Fruit fly (Drosophila melanogaster) whole organism, prepupa: ENCODE data around the gene sle.
A peak's percentile ranks its signal among the peaks of the same experiment; 100 is the strongest.

ENCODE experiments used
- Blimp-1 ChIP-seq: fragments of 200-800 bp; sonication (Bioruptor generic); optimal IDR thresholded peaks from 3 replicates; lab custom pipeline; 2017; ENCODE audit warnings: missing biosample characterization, missing genetic modification characterization, mild to moderate bottlenecking, moderate library complexity, missing genetic modification reagents
- CG10669 ChIP-seq: fragments of 200-800 bp; sonication (Bioruptor generic); optimal IDR thresholded peaks from 3 replicates; lab custom pipeline; 2018; ENCODE audit warnings: missing biosample characterization, mild to moderate bottlenecking, missing genetic modification characterization, moderate library complexity
- CG11762 ChIP-seq: fragments of 200-800 bp; sonication (Bioruptor generic); optimal IDR thresholded peaks from 3 replicates; lab custom pipeline; 2016; ENCODE audit warnings: missing biosample characterization, missing genetic modification characterization; ENCODE audit not compliant: insufficient read depth
- CG11902 ChIP-seq: fragments of 200-800 bp; sonication (Bioruptor generic); optimal IDR thresholded peaks from 3 replicates; lab custom pipeline; 2016; ENCODE audit warnings: missing biosample characterization, missing genetic modification characterization
- CG15336 ChIP-seq: fragments of 200-800 bp; sonication (Bioruptor generic); IDR thresholded peaks from 2 replicates; pipeline ENCODE4 v1.3.6; 2022; ENCODE audit warnings: missing biosample characterization, missing genetic modification characterization
- CG1621 ChIP-seq: fragments of 200-800 bp; sonication (Bioruptor generic); optimal IDR thresholded peaks from 3 replicates; lab custom pipeline; 2018; ENCODE audit warnings: missing biosample characterization, mild to moderate bottlenecking, missing genetic modification characterization
- CG3032 ChIP-seq: fragments of 200-800 bp; optimal IDR thresholded peaks from 2 replicates; lab custom pipeline; 2019; ENCODE audit warnings: missing biosample characterization, mild to moderate bottlenecking, missing genetic modification characterization, moderate library complexity
- CG31627 ChIP-seq: fragments of 200-800 bp; sonication (Bioruptor generic); optimal IDR thresholded peaks from 3 replicates; lab custom pipeline; 2016; ENCODE audit warnings: missing biosample characterization, missing genetic modification characterization
- CG32006 ChIP-seq: fragments of 200-800 bp; sonication (Bioruptor generic); optimal IDR thresholded peaks from 3 replicates; lab custom pipeline; 2017; ENCODE audit warnings: missing biosample characterization, mild to moderate bottlenecking, missing genetic modification characterization
- CG34406 ChIP-seq: fragments of 200-800 bp; sonication (Bioruptor generic); optimal IDR thresholded peaks from 3 replicates; lab custom pipeline; 2016; ENCODE audit warnings: missing biosample characterization, missing genetic modification characterization
- CG3919 ChIP-seq: fragments of 200-800 bp; sonication (Bioruptor generic); optimal IDR thresholded peaks from 3 replicates; lab custom pipeline; 2016; ENCODE audit warnings: missing biosample characterization, missing genetic modification characterization
- CG4318 ChIP-seq: fragments of 200-800 bp; sonication (Bioruptor generic); optimal IDR thresholded peaks from 3 replicates; lab custom pipeline; 2017; ENCODE audit warnings: missing biosample characterization, mild to moderate bottlenecking, missing genetic modification characterization
- CG6163 ChIP-seq: fragments of 200-800 bp; sonication (Bioruptor generic); IDR thresholded peaks from 3 replicates; pipeline ENCODE4 v1.3.6; 2022; ENCODE audit warnings: missing biosample characterization, missing genetic modification characterization
- CG6276 ChIP-seq: fragments of 200-800 bp; sonication (Bioruptor generic); optimal IDR thresholded peaks from 2 replicates; lab custom pipeline; 2017; ENCODE audit warnings: missing biosample characterization, mild to moderate bottlenecking, missing genetic modification characterization
- CG6792 ChIP-seq: fragments of 200-800 bp; sonication (Bioruptor generic); optimal IDR thresholded peaks from 3 replicates; lab custom pipeline; 2016; ENCODE audit warnings: missing biosample characterization, missing genetic modification characterization
- CG6808 ChIP-seq: fragments of 200-800 bp; sonication (Bioruptor generic); optimal IDR thresholded peaks from 3 replicates; lab custom pipeline; 2017; ENCODE audit warnings: missing biosample characterization, missing genetic modification characterization, mild to moderate bottlenecking, moderate library complexity, missing genetic modification reagents
- CG7368 ChIP-seq: fragments of 200-800 bp; sonication (Bioruptor generic); optimal IDR thresholded peaks from 3 replicates; lab custom pipeline; 2016; ENCODE audit warnings: missing biosample characterization, missing genetic modification characterization
- CG8319 ChIP-seq: fragments of 200-800 bp; sonication (Bioruptor generic); optimal IDR thresholded peaks from 3 replicates; lab custom pipeline; 2016; ENCODE audit warnings: missing biosample characterization, missing genetic modification characterization
- CG8632 ChIP-seq: fragments of 200-800 bp; sonication (Bioruptor generic); optimal IDR thresholded peaks from 3 replicates; lab custom pipeline; 2016; ENCODE audit warnings: missing biosample characterization, missing genetic modification characterization
- CG9139 ChIP-seq: fragments of 200-800 bp; sonication (Bioruptor generic); optimal IDR thresholded peaks from 3 replicates; lab custom pipeline; 2017; ENCODE audit warnings: missing biosample characterization, mild to moderate bottlenecking, missing genetic modification characterization
- Eip75B ChIP-seq: fragments of 200-800 bp; sonication (Bioruptor generic); optimal IDR thresholded peaks from 3 replicates; lab custom pipeline; 2016; ENCODE audit warnings: missing biosample characterization, missing genetic modification characterization
- Eip93F ChIP-seq: fragments of 200-800 bp; sonication (Bioruptor generic); optimal IDR thresholded peaks from 2 replicates; lab custom pipeline; 2016; ENCODE audit warnings: missing biosample characterization, mild to moderate bottlenecking, missing genetic modification characterization
- Ets21C ChIP-seq: fragments of 200-800 bp; sonication (Bioruptor generic); optimal IDR thresholded peaks from 3 replicates; lab custom pipeline; 2016; ENCODE audit warnings: missing biosample characterization, missing genetic modification characterization
- Gug ChIP-seq: fragments of 200-800 bp; sonication (Bioruptor generic); IDR thresholded peaks from 2 replicates; pipeline ENCODE4 v1.3.6; 2022; ENCODE audit warnings: missing biosample characterization, missing genetic modification characterization
- Hr39 ChIP-seq: fragments of 200-800 bp; sonication (Bioruptor generic); optimal IDR thresholded peaks from 2 replicates; lab custom pipeline; 2016; ENCODE audit warnings: missing biosample characterization, missing genetic modification characterization
- Hr4 ChIP-seq: fragments of 200-800 bp; sonication (Bioruptor generic); optimal IDR thresholded peaks from 3 replicates; lab custom pipeline; 2016; ENCODE audit warnings: missing biosample characterization, missing genetic modification characterization
- Lpt ChIP-seq: fragments of 200-800 bp; sonication (Bioruptor generic); optimal IDR thresholded peaks from 3 replicates; lab custom pipeline; 2016; ENCODE audit warnings: missing biosample characterization, missing genetic modification characterization
- Met ChIP-seq: fragments of 200-800 bp; sonication (Bioruptor generic); optimal IDR thresholded peaks from 3 replicates; lab custom pipeline; 2016; ENCODE audit warnings: missing biosample characterization, missing genetic modification characterization
- OdsH ChIP-seq: fragments of 200-800 bp; sonication (Bioruptor generic); optimal IDR thresholded peaks from 3 replicates; lab custom pipeline; 2016; ENCODE audit warnings: missing biosample characterization, missing genetic modification characterization
- Smox ChIP-seq: fragments of 200-800 bp; sonication (Bioruptor generic); optimal IDR thresholded peaks from 3 replicates; lab custom pipeline; 2016; ENCODE audit warnings: missing biosample characterization, missing genetic modification characterization
- Sox102F ChIP-seq: fragments of 200-800 bp; sonication (Bioruptor generic); optimal IDR thresholded peaks from 2 replicates; lab custom pipeline; 2016; ENCODE audit warnings: missing biosample characterization, mild to moderate bottlenecking, missing genetic modification characterization
- Sox14 ChIP-seq: fragments of 200-800 bp; sonication (Bioruptor generic); optimal IDR thresholded peaks from 3 replicates; lab custom pipeline; 2016; ENCODE audit warnings: missing biosample characterization, missing genetic modification characterization
- Sox15 ChIP-seq: fragments of 200-800 bp; sonication (Bioruptor generic); optimal IDR thresholded peaks from 3 replicates; lab custom pipeline; 2016; ENCODE audit warnings: missing biosample characterization, missing genetic modification characterization
- achi ChIP-seq: fragments of 200-800 bp; sonication (Bioruptor generic); optimal IDR thresholded peaks from 3 replicates; lab custom pipeline; 2016; ENCODE audit warnings: missing biosample characterization, missing genetic modification characterization
- acj6 ChIP-seq: fragments of 200-800 bp; sonication (Bioruptor generic); optimal IDR thresholded peaks from 3 replicates; lab custom pipeline; 2016; ENCODE audit warnings: missing biosample characterization, missing genetic modification characterization
- cyc ChIP-seq: fragments of 200-800 bp; sonication (Bioruptor generic); optimal IDR thresholded peaks from 3 replicates; lab custom pipeline; 2016; ENCODE audit warnings: missing biosample characterization, missing genetic modification characterization
- dac ChIP-seq: fragments of 200-800 bp; sonication (Bioruptor generic); optimal IDR thresholded peaks from 2 replicates; lab custom pipeline; 2017; ENCODE audit warnings: missing biosample characterization, mild to moderate bottlenecking, missing genetic modification characterization
- eg ChIP-seq: fragments of 200-800 bp; sonication (Bioruptor generic); IDR thresholded peaks from 3 replicates; pipeline ENCODE4 v1.3.6; 2022; ENCODE audit warnings: missing biosample characterization, missing genetic modification characterization
- esn ChIP-seq: fragments of 200-800 bp; sonication (Bioruptor generic); optimal IDR thresholded peaks from 2 replicates; lab custom pipeline; 2016; ENCODE audit warnings: missing biosample characterization, mild to moderate bottlenecking, missing genetic modification characterization, moderate library complexity
- fkh ChIP-seq: fragments of 200-800 bp; sonication (Bioruptor generic); optimal IDR thresholded peaks from 3 replicates; lab custom pipeline; 2017; ENCODE audit warnings: missing biosample characterization, mild to moderate bottlenecking, missing genetic modification characterization, moderate library complexity
- lz ChIP-seq: fragments of 200-800 bp; sonication (Bioruptor generic); optimal IDR thresholded peaks from 3 replicates; lab custom pipeline; 2016; ENCODE audit warnings: missing biosample characterization, missing genetic modification characterization
- net ChIP-seq: fragments of 200-800 bp; sonication (Bioruptor generic); optimal IDR thresholded peaks from 3 replicates; lab custom pipeline; 2016; ENCODE audit warnings: missing biosample characterization, missing genetic modification characterization
- pdm3 ChIP-seq: fragments of 200-800 bp; sonication (Bioruptor generic); optimal IDR thresholded peaks from 3 replicates; lab custom pipeline; 2016; ENCODE audit warnings: missing biosample characterization, missing genetic modification characterization
- spab ChIP-seq: fragments of 200-800 bp; sonication (Bioruptor generic); optimal IDR thresholded peaks from 2 replicates; lab custom pipeline; 2017; ENCODE audit warnings: missing biosample characterization, mild to moderate bottlenecking, missing genetic modification characterization, missing genetic modification reagents
- topi ChIP-seq: fragments of 200-800 bp; sonication (Bioruptor generic); optimal IDR thresholded peaks from 3 replicates; lab custom pipeline; 2016; ENCODE audit warnings: missing biosample characterization, missing genetic modification characterization

sle gene

dm6 chr3R:10350741-10351629 lies 18.1 kb downstream of the sle start (continued):
- TF ChIP-seq esn (GFP tag; lab: Kevin White, UChicago) (peak; percentile 91), eg (GFP tag; lab: Robert Waterston, UW) (no peak), dac (GFP tag; lab: Kevin White, UChicago) (peak; percentile 52), CG34406 (GFP tag; lab: Kevin White, UChicago) (peak; percentile 79), OdsH (GFP tag; lab: Kevin White, UChicago) (peak; percentile 86), CG3919 (GFP tag; lab: Kevin White, UChicago) (peak; percentile 81), Hr39 (GFP tag; lab: Kevin White, UChicago) (peak; percentile 89), CG6163 (GFP tag; lab: Robert Waterston, UW) (no peak), CG31627 (GFP tag; lab: Kevin White, UChicago) (peak; percentile 89), Gug (no peak), CG1621 (tag; lab: Kevin White, UChicago) (peak; percentile 23), net (GFP tag; lab: Kevin White, UChicago) (peak; percentile 81), CG9139 (no peak), Ets21C (GFP tag; lab: Kevin White, UChicago) (peak; percentile 72), topi (peak; percentile 87), CG15336 (no peak), fkh (GFP tag; lab: Kevin White, UChicago) (peak; percentile 100), Sox14 (GFP tag; lab: Kevin White, UChicago) (peak; percentile 81), Sox102F (peak; percentile 78), CG6808 (no peak), CG11762 (GFP tag; lab: Kevin White, UChicago) (peak; percentile 78), CG11902 (peak; percentile 72), CG4318 (GFP tag; lab: Kevin White, UChicago) (peak; percentile 74), Eip93F (GFP tag; lab: Kevin White, UChicago) (peak; percentile 76)

- TF ChIP-seq Lpt (GFP tag; lab: Kevin White, UChicago): peak; percentile 95
- peak; percentile 65 for TF ChIP-seq acj6
- TF ChIP-seq Met (GFP tag; lab: Kevin White, UChicago): peak; percentile 34
- TF ChIP-seq CG10669 (GFP tag; lab: Kevin White, UChicago): peak; percentile 98
- peak; percentile 99 for TF ChIP-seq spab (GFP tag; lab: Kevin White, UChicago)
- TF ChIP-seq achi (GFP tag; lab: Kevin White, UChicago): peak; percentile 82
- peak; percentile 88 for TF ChIP-seq CG7368
- TF ChIP-seq topi: peak; percentile 44
- TF ChIP-seq Smox (GFP tag; lab: Kevin White, UChicago): peak; percentile 40
- peak; percentile 81 for TF ChIP-seq CG34406 (GFP tag; lab: Kevin White, UChicago)
- peak; percentile 92 for TF ChIP-seq pdm3 (GFP tag; lab: Kevin White, UChicago)
- TF ChIP-seq CG6276: peak; percentile 98
- peak; percentile 8 for TF ChIP-seq CG31627 (GFP tag; lab: Kevin White, UChicago)
- no peak for TF ChIP-seq Sox15 (GFP tag; lab: Kevin White, UChicago)
- TF ChIP-seq CG32006 (GFP tag; lab: Kevin White, UChicago): peak; percentile 94
- TF ChIP-seq CG8632 (GFP tag; lab: Kevin White, UChicago): peak; percentile 78
- TF ChIP-seq CG11762 (GFP tag; lab: Kevin White, UChicago): peak; percentile 71
- peak; percentile 99 for TF ChIP-seq CG1621 (tag; lab: Kevin White, UChicago)
- peak; percentile 84 for TF ChIP-seq CG3919 (GFP tag; lab: Kevin White, UChicago)
- TF ChIP-seq CG6792: peak; percentile 77
- TF ChIP-seq Eip75B (GFP tag; lab: Kevin White, UChicago): peak; percentile 86
- TF ChIP-seq CG6808: peak; percentile 98
- TF ChIP-seq Sox14 (GFP tag; lab: Kevin White, UChicago): peak; percentile 97
- TF ChIP-seq OdsH (GFP tag; lab: Kevin White, UChicago): peak; percentile 86
- no peak for TF ChIP-seq Gug
- peak; percentile 0 for TF ChIP-seq esn (GFP tag; lab: Kevin White, UChicago)
- peak; percentile 83 for TF ChIP-seq Hr4 (GFP tag; lab: Kevin White, UChicago)
- TF ChIP-seq Sox102F: peak; percentile 83
- TF ChIP-seq CG3032 (tag; lab: Kevin White, UChicago): peak; percentile 99
- peak; percentile 64 for TF ChIP-seq CG8319 (GFP tag; lab: Kevin White, UChicago)
- peak; percentile 98 for TF ChIP-seq CG9139
- no peak for TF ChIP-seq Ets21C (GFP tag; lab: Kevin White, UChicago)
- TF ChIP-seq fkh (GFP tag; lab: Kevin White, UChicago): peak; percentile 72
- TF ChIP-seq Blimp-1 (GFP tag; lab: Kevin White, UChicago): peak; percentile 65
- TF ChIP-seq lz (GFP tag; lab: Kevin White, UChicago): peak; percentile 12
- TF ChIP-seq cyc (GFP tag; lab: Kevin White, UChicago): no peak
These were observed 19.1 kb downstream of the sle start for dm6 chr3R:10351960-10352458.
